Fruit fly (Drosophila melanogaster) whole organism, embryonic: Measurements from ENCODE around the gene fd102C.

Source experiments
- BEAF-32 ChIP-seq: fragments of 200-800 bp; sonication (Bioruptor generic); optimal IDR thresholded peaks from 3 replicates; lab custom pipeline; 2017; ENCODE audit warnings: missing biosample characterization, missing genetic modification characterization, mild to moderate bottlenecking, moderate library complexity, missing genetic modification reagents
- Bteb2 ChIP-seq: fragments of 200-800 bp; sonication (Bioruptor generic); optimal IDR thresholded peaks from 2 replicates; lab custom pipeline; 2016; ENCODE audit warnings: missing biosample characterization, missing genetic modification characterization
- CG10267 ChIP-seq: fragments of 200-800 bp; sonication (Bioruptor generic); optimal IDR thresholded peaks from 2 replicates; lab custom pipeline; 2018; ENCODE audit warnings: missing biosample characterization, mild to moderate bottlenecking, missing genetic modification characterization, moderate library complexity
- CG11085 ChIP-seq: fragments of 200-800 bp; sonication (Bioruptor generic); IDR thresholded peaks from 2 replicates; pipeline ENCODE4 v1.3.6; 2022; ENCODE audit warnings: missing biosample characterization, missing genetic modification characterization
- CG11247 ChIP-seq: fragments of 200-800 bp; sonication (Bioruptor generic); IDR thresholded peaks from 2 replicates; pipeline ENCODE4 v1.3.6; 2022; ENCODE audit warnings: missing biosample characterization, missing genetic modification characterization
- CG14965 ChIP-seq: fragments of 200-800 bp; sonication (Bioruptor generic); optimal IDR thresholded peaks from 2 replicates; lab custom pipeline; 2016; ENCODE audit warnings: missing biosample characterization, missing genetic modification characterization, borderline replicate concordance
- CG1647 ChIP-seq: fragments of 200-800 bp; sonication (Bioruptor generic); optimal IDR thresholded peaks from 3 replicates; lab custom pipeline; 2016; ENCODE audit warnings: missing biosample characterization, missing genetic modification characterization
- CG17802 ChIP-seq: fragments of 200-800 bp; sonication (Bioruptor generic); optimal IDR thresholded peaks from 2 replicates; lab custom pipeline; 2018; ENCODE audit warnings: missing biosample characterization, mild to moderate bottlenecking, missing genetic modification characterization, moderate library complexity
- CG18599 ChIP-seq: fragments of 200-800 bp; sonication (Bioruptor generic); optimal IDR thresholded peaks from 3 replicates; lab custom pipeline; 2017; ENCODE audit warnings: missing biosample characterization, missing genetic modification characterization, mild to moderate bottlenecking, moderate library complexity, missing genetic modification reagents
- CG2120 ChIP-seq: fragments of 200-800 bp; sonication (Bioruptor generic); optimal IDR thresholded peaks from 3 replicates; lab custom pipeline; 2016; ENCODE audit warnings: missing biosample characterization, missing genetic modification characterization
- CG30431 ChIP-seq: fragments of 200-800 bp; sonication (Bioruptor generic); optimal IDR thresholded peaks from 2 replicates; lab custom pipeline; 2017; ENCODE audit warnings: missing biosample characterization, missing genetic modification characterization
- CG34422 ChIP-seq: fragments of 200-800 bp; sonication (Bioruptor generic); IDR thresholded peaks from 3 replicates; pipeline ENCODE4 v1.3.6; 2022; ENCODE audit warnings: missing biosample characterization, missing genetic modification characterization
- CG3995 ChIP-seq: fragments of 200-800 bp; sonication (Bioruptor generic); optimal IDR thresholded peaks from 3 replicates; lab custom pipeline; 2016; ENCODE audit warnings: missing biosample characterization, missing genetic modification characterization
- CG6813 ChIP-seq: fragments of 200-800 bp; sonication (Bioruptor generic); optimal IDR thresholded peaks from 2 replicates; lab custom pipeline; 2017; ENCODE audit warnings: missing biosample characterization, missing genetic modification characterization, mild to moderate bottlenecking, moderate library complexity, missing genetic modification reagents
- CG9215 ChIP-seq: fragments of 200-800 bp; sonication (Bioruptor generic); IDR thresholded peaks from 2 replicates; pipeline ENCODE4 v1.3.6; 2022; ENCODE audit warnings: missing biosample characterization, missing genetic modification characterization
- CG9727 ChIP-seq: fragments of 200-800 bp; sonication (Bioruptor generic); optimal IDR thresholded peaks from 3 replicates; lab custom pipeline; 2017; ENCODE audit warnings: missing biosample characterization, mild to moderate bottlenecking, missing genetic modification characterization
- HmgZ ChIP-seq: fragments of 200-800 bp; sonication (Bioruptor generic); optimal IDR thresholded peaks from 2 replicates; lab custom pipeline; 2018; ENCODE audit warnings: missing biosample characterization, mild to moderate bottlenecking, missing genetic modification characterization
- Hsf ChIP-seq: fragments of 200-800 bp; sonication (Bioruptor generic); optimal IDR thresholded peaks from 3 replicates; lab custom pipeline; 2016; ENCODE audit warnings: missing biosample characterization, missing genetic modification characterization
- MBD-R2 ChIP-seq: fragments of 200-800 bp; sonication (Bioruptor generic); IDR thresholded peaks from 2 replicates; pipeline ENCODE4 v1.3.6; 2022; ENCODE audit warnings: missing biosample characterization, missing genetic modification characterization
- NC2α ChIP-seq: fragments of 200-800 bp; sonication (Bioruptor generic); optimal IDR thresholded peaks from 2 replicates; lab custom pipeline; 2016; ENCODE audit warnings: missing biosample characterization, missing genetic modification characterization
- NFAT ChIP-seq: fragments of 200-800 bp; sonication (Bioruptor generic); IDR thresholded peaks from 2 replicates; pipeline ENCODE4 v1.3.6; 2022; ENCODE audit warnings: missing biosample characterization, missing genetic modification characterization
- Usf ChIP-seq: fragments of 200-800 bp; sonication (Bioruptor generic); optimal IDR thresholded peaks from 2 replicates; lab custom pipeline; 2017; ENCODE audit warnings: missing genotype, missing biosample characterization, missing genetic modification characterization
- ac ChIP-seq: fragments of 200-800 bp; sonication (Bioruptor generic); optimal IDR thresholded peaks from 3 replicates; lab custom pipeline; 2017; ENCODE audit warnings: missing biosample characterization, mild to moderate bottlenecking, missing genetic modification characterization
- ap ChIP-seq: fragments of 200-800 bp; sonication (Bioruptor generic); IDR thresholded peaks from 2 replicates; pipeline ENCODE4 v1.3.6; 2022; ENCODE audit warnings: missing biosample characterization, missing genetic modification characterization
- ash1 ChIP-seq: fragments of 200-800 bp; sonication (Bioruptor generic); optimal IDR thresholded peaks from 2 replicates; lab custom pipeline; 2018; ENCODE audit warnings: missing biosample characterization, mild to moderate bottlenecking, missing genetic modification characterization
- ato ChIP-seq: fragments of 200-800 bp; sonication (Bioruptor generic); IDR thresholded peaks from 2 replicates; pipeline ENCODE4 v1.3.6; 2022; ENCODE audit warnings: missing biosample characterization, missing genetic modification characterization; ENCODE audit not compliant: partially characterized antibody
- corto ChIP-seq: fragments of 200-800 bp; sonication (Bioruptor generic); optimal IDR thresholded peaks from 2 replicates; lab custom pipeline; 2016; ENCODE audit warnings: missing biosample characterization, mild to moderate bottlenecking, missing genetic modification characterization, moderate library complexity
- dysf ChIP-seq: fragments of 200-800 bp; sonication (Bioruptor generic); IDR thresholded peaks from 3 replicates; pipeline ENCODE4 v1.3.6; 2022; ENCODE audit warnings: missing biosample characterization, missing genetic modification characterization
- esg ChIP-seq: fragments of 200-800 bp; sonication (Bioruptor generic); conservative IDR thresholded peaks from 2 replicates; pipeline ENCODE4 v1.3.6; 2022; ENCODE audit warnings: missing biosample characterization, missing genetic modification characterization
- gsb ChIP-seq: fragments of 200-800 bp; sonication (Bioruptor generic); IDR thresholded peaks from 2 replicates; pipeline ENCODE4 v1.3.6; 2022; ENCODE audit warnings: missing biosample characterization, missing genetic modification characterization
- ind ChIP-seq: fragments of 200-800 bp; sonication (Bioruptor generic); optimal IDR thresholded peaks from 3 replicates; lab custom pipeline; 2016; ENCODE audit warnings: missing biosample characterization, missing genetic modification characterization
- kah ChIP-seq: fragments of 200-800 bp; sonication (Bioruptor generic); optimal IDR thresholded peaks from 2 replicates; lab custom pipeline; 2018; ENCODE audit warnings: missing biosample characterization, mild to moderate bottlenecking, missing genetic modification characterization
- knrl ChIP-seq: fragments of 200-800 bp; sonication (Bioruptor generic); IDR thresholded peaks from 3 replicates; pipeline ENCODE4 v1.3.6; 2022; ENCODE audit warnings: missing biosample characterization, missing genetic modification characterization; ENCODE audit not compliant: partially characterized antibody
- lov ChIP-seq, 2 experiments: fragments of 200-800 bp in 1 of 2; fragments of >200 bp in 1 of 2; sonication (Bioruptor generic) in 1 of 2; IDR thresholded peaks in 1 of 2; optimal IDR thresholded peaks in 1 of 2; 2 replicates in 1 of 2; 3 replicates in 1 of 2; pipeline versions ENCODE4 v1.3.6 to Lab custom; 2017 to 2022; ENCODE audit warnings: missing biosample characterization in 1 of 2, missing genetic modification characterization in 1 of 2
- maf-S ChIP-seq: fragments of 200-800 bp; sonication (Bioruptor generic); optimal IDR thresholded peaks from 2 replicates; lab custom pipeline; 2016; ENCODE audit warnings: missing biosample characterization, missing genetic modification characterization
- nerfin-1 ChIP-seq: fragments of 200-800 bp; sonication (Bioruptor generic); optimal IDR thresholded peaks from 3 replicates; lab custom pipeline; 2019; ENCODE audit warnings: missing biosample characterization, mild to moderate bottlenecking, missing genetic modification characterization, moderate library complexity
- nmo ChIP-seq: fragments of 200-800 bp; sonication (Bioruptor generic); optimal IDR thresholded peaks from 2 replicates; lab custom pipeline; 2018; ENCODE audit warnings: missing biosample characterization, mild to moderate bottlenecking, missing genetic modification characterization, moderate library complexity
- oc ChIP-seq: fragments of 200-800 bp; sonication (Bioruptor generic); optimal IDR thresholded peaks from 2 replicates; lab custom pipeline; 2018; ENCODE audit warnings: missing biosample characterization, mild to moderate bottlenecking, missing genetic modification characterization, moderate library complexity
- otp ChIP-seq: fragments of 200-800 bp; sonication (Bioruptor generic); IDR thresholded peaks from 3 replicates; pipeline ENCODE4, ENCODE4 v1.3.6; 2022; ENCODE audit warnings: missing biosample characterization, missing genetic modification characterization
- pho ChIP-seq: fragments of 200-800 bp; sonication (Bioruptor generic); optimal IDR thresholded peaks from 2 replicates; lab custom pipeline; 2016; ENCODE audit warnings: missing biosample characterization, missing genetic modification characterization
- psq ChIP-seq: fragments of 200-800 bp; sonication (Bioruptor generic); optimal IDR thresholded peaks from 2 replicates; lab custom pipeline; 2017; ENCODE audit warnings: missing biosample characterization, missing genetic modification characterization
- repo ChIP-seq: fragments of 200-800 bp; sonication (Bioruptor generic); optimal IDR thresholded peaks from 2 replicates; lab custom pipeline; 2016; ENCODE audit warnings: missing biosample characterization, missing genetic modification characterization
- run ChIP-seq: fragments of 200-800 bp; sonication (Bioruptor generic); optimal IDR thresholded peaks from 3 replicates; lab custom pipeline; 2018; ENCODE audit warnings: missing biosample characterization, mild to moderate bottlenecking, missing genetic modification characterization
- shn ChIP-seq: fragments of 200-800 bp; sonication (Bioruptor generic); optimal IDR thresholded peaks from 3 replicates; lab custom pipeline; 2016; ENCODE audit warnings: missing biosample characterization, missing genetic modification characterization
- sim ChIP-seq: fragments of 200-800 bp; sonication (Bioruptor generic); IDR thresholded peaks from 2 replicates; pipeline ENCODE4 v1.3.6; 2022; ENCODE audit warnings: missing biosample characterization, missing genetic modification characterization
- slou ChIP-seq: fragments of 200-800 bp; sonication (Bioruptor generic); optimal IDR thresholded peaks from 3 replicates; lab custom pipeline; 2016; ENCODE audit warnings: missing biosample characterization, missing genetic modification characterization
- usp ChIP-seq: fragments of >200 bp; optimal IDR thresholded peaks from 2 replicates; lab custom pipeline; 2017; ENCODE audit warnings: missing biosample characterization, missing genetic modification characterization
- vvl ChIP-seq: fragments of 200-800 bp; sonication (Bioruptor generic); IDR thresholded peaks from 2 replicates; pipeline ENCODE4 v1.3.6; 2022; ENCODE audit warnings: missing biosample characterization, missing genetic modification characterization
- wdn ChIP-seq: fragments of 200-800 bp; sonication (Bioruptor generic); IDR thresholded peaks from 2 replicates; pipeline ENCODE4 v1.3.6; 2022; ENCODE audit warnings: missing biosample characterization, missing genetic modification characterization
- zfh2 ChIP-seq: fragments of 200-800 bp; sonication (Bioruptor generic); optimal IDR thresholded peaks from 2 replicates; lab custom pipeline; 2016; ENCODE audit warnings: missing biosample characterization, missing genetic modification characterization

Gene fd102C

dm6 chr4:866437-867216, 22.3 kb upstream of the fd102C start, which contains the start of gene Gyf (continued):
- TF ChIP-seq NFAT (GFP tag; lab: Robert Waterston, UW) (no peak), kah (GFP tag; lab: Kevin White, UChicago) (no peak), sim (GFP tag; lab: Robert Waterston, UW) (no peak), CG2120 (GFP tag; lab: Kevin White, UChicago) (peak; percentile 21), ap (GFP tag; lab: Robert Waterston, UW) (no peak), CG18599 (GFP tag; lab: Kevin White, UChicago) (no peak), shn (GFP tag; lab: Kevin White, UChicago) (peak; percentile 54), BEAF-32 (GFP tag; lab: Kevin White, UChicago) (peak; percentile 64), ash1 (GFP tag; lab: Kevin White, UChicago) (no peak), CG11085 (GFP tag; lab: Robert Waterston, UW) (0 out of 2 replicates have a peak, but pooled peaks have one; percentile 29), corto (GFP tag; lab: Kevin White, UChicago) (no peak), CG34422 (GFP tag; lab: Robert Waterston, UW) (no peak; the same call in 2 of the 3 replicates), ind (GFP tag; lab: Kevin White, UChicago) (no peak), psq (GFP tag; lab: Kevin White, UChicago) (no peak), CG1647 (no peak), CG17802 (tag; lab: Kevin White, UChicago) (peak; percentile 100), CG11247 (no peak), ato (GFP tag; lab: Robert Waterston, UW) (no peak), CG30431 (GFP tag; lab: Kevin White, UChicago) (no peak), otp (GFP tag; lab: Robert Waterston, UW) (no peak), CG10267 (tag; lab: Kevin White, UChicago) (peak; percentile 34), repo (GFP tag; lab: Kevin White, UChicago) (no peak), Hsf (peak; percentile 2), nerfin-1 (tag; lab: Kevin White, UChicago) (no peak), CG9727 (GFP tag; lab: Kevin White, UChicago) (no peak), vvl (GFP tag; lab: Robert Waterston, UW) (no peak), run (tag; lab: Kevin White, UChicago) (no peak), CG9215 (no peak), lov (optimal IDR thresholded peaks at IDR 0.05; lab: Kevin White, UChicago) (no peak), lov (GFP tag; IDR thresholded peaks at IDR 0.05; lab: Robert Waterston, UW) (no peak), wdn (GFP tag; lab: Robert Waterston, UW) (no peak), CG6813 (GFP tag; lab: Kevin White, UChicago) (no peak), maf-S (GFP tag; lab: Kevin White, UChicago) (no peak), knrl (GFP tag; lab: Robert Waterston, UW) (no peak), HmgZ (tag; lab: Kevin White, UChicago) (peak; percentile 53), MBD-R2 (peak; percentile 64), gsb (GFP tag; lab: Robert Waterston, UW) (no peak), usp (no peak), Bteb2 (GFP tag; lab: Kevin White, UChicago) (no peak), nmo (no peak), CG14965 (GFP tag; lab: Kevin White, UChicago) (no peak), NC2α (GFP tag; lab: Kevin White, UChicago) (no peak), zfh2 (peak; percentile 57), pho (GFP tag; lab: Kevin White, UChicago) (peak; percentile 23), slou (GFP tag; lab: Kevin White, UChicago) (no peak), CG3995 (peak; percentile 72), esg (GFP tag; lab: Robert Waterston, UW) (no peak), dysf (GFP tag; lab: Robert Waterston, UW) (no peak), ac (GFP tag; lab: Kevin White, UChicago) (no peak), oc (tag; lab: Kevin White, UChicago) (no peak), Usf (no peak)
